Fruit fly (Drosophila melanogaster): ENCODE measurements around the gene Syn.
A peak's percentile ranks its signal among the peaks of the same experiment; 100 is the strongest.

Gene Syn

dm6 chr3R:10261800-10262199 lies 71.3 kb downstream of the Syn start, which contains the start of the genes Sirt6 and pont (continued):
- TF ChIP-seq CG15073 (GFP tag; optimal IDR thresholded peaks at IDR 0.05) (peak; percentile 58), Ets65A (GFP tag) (peak; percentile 92), CG8359 (GFP tag; optimal IDR thresholded peaks at IDR 0.05; ENCODE audit: borderline replicate concordance) (peak; percentile 77), pho (GFP tag; optimal IDR thresholded peaks at IDR 0.05) (peak; percentile 44), zen (tag; optimal IDR thresholded peaks at IDR 0.05) (peak; percentile 98), gsb (GFP tag; IDR thresholded peaks at IDR 0.05) (no peak), CG31365 (tag; optimal IDR thresholded peaks at IDR 0.05) (peak; percentile 33), h (optimal IDR thresholded peaks at IDR 0.05) (no peak), CG7928 (GFP tag; optimal IDR thresholded peaks at IDR 0.05) (peak; percentile 54), CG7786 (GFP tag; optimal IDR thresholded peaks at IDR 0.05) (peak; percentile 59), vvl (GFP tag; IDR thresholded peaks at IDR 0.05) (no peak), ap (GFP tag; IDR thresholded peaks at IDR 0.05) (no peak), Fer1 (GFP tag; optimal IDR thresholded peaks at IDR 0.05) (peak; percentile 91), sqz (GFP tag; optimal IDR thresholded peaks at IDR 0.05) (peak; percentile 89), pb (GFP tag; optimal IDR thresholded peaks at IDR 0.05) (no peak), Dad (GFP tag; optimal IDR thresholded peaks at IDR 0.05) (peak; percentile 8), tio (GFP tag; optimal IDR thresholded peaks at IDR 0.05) (peak; percentile 90), sima (GFP tag; optimal IDR thresholded peaks at IDR 0.05) (no peak), Hmr (GFP tag; optimal IDR thresholded peaks at IDR 0.05) (peak; percentile 96), CG10979 (tag; optimal IDR thresholded peaks at IDR 0.05) (peak; percentile 97), CG5180 (GFP tag; optimal IDR thresholded peaks at IDR 0.05) (peak; percentile 66), CG7987 (GFP tag; optimal IDR thresholded peaks at IDR 0.05) (peak; percentile 63), mam (GFP tag; optimal IDR thresholded peaks at IDR 0.05) (peak; percentile 71), crc (GFP tag; optimal IDR thresholded peaks at IDR 0.05) (no peak), H15 (GFP tag; IDR thresholded peaks at IDR 0.05) (no peak), dmrt99B (tag; optimal IDR thresholded peaks at IDR 0.05) (peak; percentile 96), ash1 (GFP tag; optimal IDR thresholded peaks at IDR 0.05) (peak; percentile 7), CG12659 (GFP tag; optimal IDR thresholded peaks at IDR 0.05) (peak; percentile 97), Sox102F (GFP tag; optimal IDR thresholded peaks at IDR 0.05) (peak; percentile 97), trh (GFP tag; optimal IDR thresholded peaks at IDR 0.05) (peak; percentile 82), fu2 (GFP tag; optimal IDR thresholded peaks at IDR 0.05) (no peak), CG17568 (GFP tag; optimal IDR thresholded peaks at IDR 0.05) (no peak), CG3281 (GFP tag; optimal IDR thresholded peaks at IDR 0.05) (peak; percentile 89), exex (tag; optimal IDR thresholded peaks at IDR 0.05) (peak; percentile 79), Deaf1 (tag; optimal IDR thresholded peaks at IDR 0.05) (peak; percentile 82), BEAF-32 (GFP tag; optimal IDR thresholded peaks at IDR 0.05) (peak; percentile 26), fru (optimal IDR thresholded peaks at IDR 0.05) (no peak), CG33557 (GFP tag; optimal IDR thresholded peaks at IDR 0.05) (peak; percentile 93), CG3838 (GFP tag; optimal IDR thresholded peaks at IDR 0.05) (peak; percentile 58), Ssrp (tag; optimal IDR thresholded peaks at IDR 0.05) (peak; percentile 97), CTCF (GFP tag; optimal IDR thresholded peaks at IDR 0.05) (peak; percentile 25), CG7556 (GFP tag; optimal IDR thresholded peaks at IDR 0.05) (peak; percentile 95), zf30C (GFP tag; optimal IDR thresholded peaks at IDR 0.05) (peak; percentile 77), CG32532 (GFP tag; IDR thresholded peaks at IDR 0.05) (no peak), dpn (GFP tag; optimal IDR thresholded peaks at IDR 0.05) (peak; percentile 55 to 95), ase (GFP tag; IDR thresholded peaks at IDR 0.05) (no peak), Abd-B (GFP tag; optimal IDR thresholded peaks at IDR 0.05) (peak; percentile 99), CG12104 (GFP tag; optimal IDR thresholded peaks at IDR 0.05) (peak; percentile 93), fd96Cb (tag; optimal IDR thresholded peaks at IDR 0.05) (peak; percentile 97), CG10209 (GFP tag; optimal IDR thresholded peaks at IDR 0.05) (peak; percentile 97), Sox100B (GFP tag; optimal IDR thresholded peaks at IDR 0.05) (peak; percentile 96), CG34376 (GFP tag; optimal IDR thresholded peaks at IDR 0.05) (peak; percentile 76)

Measured in whole organism, embryonic.